Worm (Caenorhabditis elegans): Measurements from ENCODE around the gene sel-11.

DNA sequence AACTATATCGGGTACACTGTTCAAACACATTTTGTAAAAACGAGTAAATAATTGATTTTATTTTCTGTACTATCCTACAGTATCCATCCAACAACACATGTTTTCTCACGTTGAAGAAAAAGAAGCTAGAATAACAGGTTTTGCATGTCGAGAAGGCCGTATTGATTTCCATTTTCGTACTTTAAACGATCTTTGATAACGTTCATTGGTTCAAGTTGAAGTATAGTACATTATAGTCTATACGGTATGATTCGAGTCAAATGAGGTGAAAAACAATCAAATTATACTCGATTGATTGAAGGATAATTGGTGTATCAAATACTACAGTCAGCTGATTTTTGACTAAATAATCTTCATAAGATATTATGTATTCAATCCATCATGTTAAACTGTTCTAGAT is 33.4 kb downstream of the sel-11 start:
- TF ChIP-seq pqm-1 (tag; optimal IDR thresholded peaks at IDR 0.05) (no peak), ceh-82 (tag; optimal IDR thresholded peaks at IDR 0.05) (no peak), unc-62 (GFP tag; optimal IDR thresholded peaks at IDR 0.05) (no peak), aly-2 (tag; optimal IDR thresholded peaks at IDR 0.05) (no peak)
